Worm (Caenorhabditis elegans): Measurements from ENCODE around the gene col-160.
A peak's percentile ranks its signal among the peaks of the same experiment; 100 is the strongest.

Gene col-160

ce11 chrV:13184137-13184536 lies 17.9 kb downstream of the col-160 start, which contains the start of gene T09E8.4:
T09E8.4 (minus strand) TSS chrV:13184237.
- TF ChIP-seq him-1 (tag; optimal IDR thresholded peaks at IDR 0.05), result no peak
- no peak for TF ChIP-seq lir-1 (GFP tag; conservative IDR thresholded peaks at IDR 0.05)
- TF ChIP-seq die-1 (tag; optimal IDR thresholded peaks at IDR 0.05), result no peak
- no peak for TF ChIP-seq F22D6.2 (tag; optimal IDR thresholded peaks at IDR 0.05)
- no peak for TF ChIP-seq ztf-26 (tag; optimal IDR thresholded peaks at IDR 0.05)
- no peak for TF ChIP-seq lsl-1 (GFP tag; optimal IDR thresholded peaks at IDR 0.05)
- no peak for TF ChIP-seq Y95B8A.8 (GFP tag; IDR thresholded peaks at IDR 0.05)
- no peak for TF ChIP-seq egl-18 (GFP tag; IDR thresholded peaks at IDR 0.05)
- TF ChIP-seq snpc-1.3 (tag; optimal IDR thresholded peaks at IDR 0.05; ENCODE audit: insufficient read depth), result no peak
- no peak for TF ChIP-seq F39B2.1 (GFP tag; IDR thresholded peaks at IDR 0.05)
- TF ChIP-seq nhr-179 (tag; optimal IDR thresholded peaks at IDR 0.05), result no peak
- TF ChIP-seq cebp-2 (GFP tag; IDR thresholded peaks at IDR 0.05), result no peak
- no peak for TF ChIP-seq pbrm-1 (GFP tag; IDR thresholded peaks at IDR 0.05)
- no peak for TF ChIP-seq egrh-3 (GFP tag; IDR thresholded peaks at IDR 0.05)
- TF ChIP-seq F23B12.7 (tag; optimal IDR thresholded peaks at IDR 0.05; ENCODE audit: insufficient read depth), result no peak
- TF ChIP-seq rcor-1 (GFP tag; IDR thresholded peaks at IDR 0.05), result no peak

ce11 chrV:13181450-13181849 lies 20.5 kb downstream of the col-160 start:
- TF ChIP-seq efl-1 (GFP tag; optimal IDR thresholded peaks at IDR 0.05) (no peak), aptf-3 (GFP tag; IDR thresholded peaks at IDR 0.05) (no peak), ccch-3 (GFP tag; optimal IDR thresholded peaks at IDR 0.05) (no peak), lsy-27 (tag; optimal IDR thresholded peaks at IDR 0.05; ENCODE audit: borderline replicate concordance, insufficient read depth) (no peak), mcd-1 (GFP tag; IDR thresholded peaks at IDR 0.05) (no peak), ets-4 (GFP tag; optimal IDR thresholded peaks at IDR 0.05) (no peak), nhr-27 (tag; optimal IDR thresholded peaks at IDR 0.05) (no peak), rec-8 (tag; optimal IDR thresholded peaks at IDR 0.05) (no peak)

ce11 chrV:13179986-13180591 lies 21.9 kb downstream of the col-160 start, which contains the start of gene cni-1:
cni-1 (plus strand) TSS chrV:13180330.
- TF ChIP-seq die-1 (tag; optimal IDR thresholded peaks at IDR 0.05) (no peak), madf-6 (GFP tag; IDR thresholded peaks at IDR 0.05) (peak; percentile 37; the same call in 1 of the 2 replicates), B0019.2 (GFP tag; conservative IDR thresholded peaks at IDR 0.05) (no peak), unc-62 (GFP tag; optimal IDR thresholded peaks at IDR 0.05) (no peak), hsf-1 (GFP tag; IDR thresholded peaks at IDR 0.05) (0 out of 2 replicates have a peak, but pooled peaks have one; percentile 21)

ce11 chrV:13176814-13177213 lies 25.2 kb downstream of the col-160 start:
- no peak for TF ChIP-seq C06A6.2 (GFP tag; conservative IDR thresholded peaks at IDR 0.05)
- TF ChIP-seq unc-62 (GFP tag; optimal IDR thresholded peaks at IDR 0.05), result no peak
- TF ChIP-seq lin-40 (tag; optimal IDR thresholded peaks at IDR 0.05), result no peak
- TF ChIP-seq K12H6.12 (tag; optimal IDR thresholded peaks at IDR 0.05), result no peak
- TF ChIP-seq egrh-3 (GFP tag; IDR thresholded peaks at IDR 0.05), result no peak
- TF ChIP-seq C17E4.6 (GFP tag; IDR thresholded peaks at IDR 0.05), result no peak
- TF ChIP-seq mcd-1 (GFP tag; IDR thresholded peaks at IDR 0.05), result no peak
- no peak for TF ChIP-seq T26A5.8 (tag; optimal IDR thresholded peaks at IDR 0.05)
- TF ChIP-seq F10E7.11 (tag; optimal IDR thresholded peaks at IDR 0.05), result no peak
- no peak for TF ChIP-seq sea-2 (GFP tag; IDR thresholded peaks at IDR 0.05)
- no peak for TF ChIP-seq hlh-26 (GFP tag; conservative IDR thresholded peaks at IDR 0.05)
- TF ChIP-seq ceh-79 (tag; optimal IDR thresholded peaks at IDR 0.05), result no peak
- TF ChIP-seq snpc-1.1 (tag; optimal IDR thresholded peaks at IDR 0.05; ENCODE audit: insufficient read depth), result no peak
- TF ChIP-seq efl-1 (GFP tag; optimal IDR thresholded peaks at IDR 0.05), result no peak
- TF ChIP-seq repo-1 (tag; optimal IDR thresholded peaks at IDR 0.05), result no peak
- TF ChIP-seq ceh-91 (GFP tag; IDR thresholded peaks at IDR 0.05), result no peak
- no peak for TF ChIP-seq somi-1 (GFP tag; optimal IDR thresholded peaks at IDR 0.05)
- no peak for TF ChIP-seq Y67H2A.10 (GFP tag; conservative IDR thresholded peaks at IDR 0.05)
- TF ChIP-seq F22D6.2 (tag; optimal IDR thresholded peaks at IDR 0.05), result no peak
